ENCODE assay signal across 1 fruit fly cellular context in genomic region chr3R:30195606-30196049, dm6.
A peak's percentile ranks its signal among the peaks of the same experiment; 100 is the strongest.
TF ChIP-seq lines count a peak whose summit lies in the region.

No protein-coding gene starts in this region.

TF ChIP-seq in whole organism, embryonic, 481 proteins besides CTCF, POLR2A, EP300 and RAD21 (continued from another document and continues in another):
- TF ChIP-seq en (GFP tag; optimal IDR thresholded peaks at IDR 0.05; lab: Kevin White, UChicago): no peak
- TF ChIP-seq gcm2 (GFP tag; optimal IDR thresholded peaks at IDR 0.05; lab: Kevin White, UChicago): no peak
- peak; percentile 46; the same call in 1 of the 2 replicates for TF ChIP-seq CG14441 (GFP tag; IDR thresholded peaks at IDR 0.05; lab: Robert Waterston, UW)
- TF ChIP-seq CG17829 (tag; optimal IDR thresholded peaks at IDR 0.05; lab: Kevin White, UChicago): peak; percentile 10
- TF ChIP-seq Hr39 (optimal IDR thresholded peaks at IDR 0.05; lab: Kevin White, UChicago): no peak
- TF ChIP-seq Asciz (GFP tag; optimal IDR thresholded peaks at IDR 0.05; lab: Kevin White, UChicago): no peak
- TF ChIP-seq CG11093 (GFP tag; IDR thresholded peaks at IDR 0.05; lab: Robert Waterston, UW): 0 out of 3 replicates have a peak, but pooled peaks have one; percentile 28
- peak; percentile 43; the same call in 1 of the 3 replicates for TF ChIP-seq ase (GFP tag; IDR thresholded peaks at IDR 0.05; lab: Robert Waterston, UW)
- TF ChIP-seq peb (GFP tag; IDR thresholded peaks at IDR 0.05; lab: Robert Waterston, UW): 0 out of 2 replicates have a peak, but pooled peaks have one; percentile 17
- TF ChIP-seq hb (GFP tag; IDR thresholded peaks at IDR 0.05; lab: Robert Waterston, UW; ENCODE audit: partially characterized antibody): no peak
- no peak for TF ChIP-seq mld (GFP tag; IDR thresholded peaks at IDR 0.05; lab: Robert Waterston, UW; ENCODE audit: partially characterized antibody)
- no peak for TF ChIP-seq bowl (GFP tag; IDR thresholded peaks at IDR 0.05; lab: Robert Waterston, UW)
- no peak for TF ChIP-seq cas (GFP tag; IDR thresholded peaks at IDR 0.05; lab: Robert Waterston, UW)
- no peak for TF ChIP-seq pum (GFP tag; optimal IDR thresholded peaks at IDR 0.05; lab: Kevin White, UChicago)
- TF ChIP-seq al (GFP tag; IDR thresholded peaks at IDR 0.05; lab: Robert Waterston, UW): peak; percentile 69
- TF ChIP-seq CG9437 (GFP tag; optimal IDR thresholded peaks at IDR 0.05; lab: Kevin White, UChicago): no peak
- no peak for TF ChIP-seq gt (GFP tag; IDR thresholded peaks at IDR 0.05; lab: Robert Waterston, UW)
- TF ChIP-seq Doc3 (GFP tag; IDR thresholded peaks at IDR 0.05; lab: Robert Waterston, UW; ENCODE audit: partially characterized antibody): no peak
- TF ChIP-seq CG8924 (tag; optimal IDR thresholded peaks at IDR 0.05; lab: Kevin White, UChicago): no peak
- TF ChIP-seq CG6254 (GFP tag; optimal IDR thresholded peaks at IDR 0.05; lab: Kevin White, UChicago): no peak
- no peak for TF ChIP-seq CG15696 (tag; optimal IDR thresholded peaks at IDR 0.05; lab: Kevin White, UChicago)
- peak; percentile 10 for TF ChIP-seq CG6683 (GFP tag; optimal IDR thresholded peaks at IDR 0.05; lab: Kevin White, UChicago)
- TF ChIP-seq CG15011 (GFP tag; optimal IDR thresholded peaks at IDR 0.05; lab: Kevin White, UChicago): no peak
- no peak for TF ChIP-seq CG17186 (GFP tag; optimal IDR thresholded peaks at IDR 0.05; lab: Kevin White, UChicago)
- 0 out of 2 replicates have a peak, but pooled peaks have one; percentile 27 for TF ChIP-seq toy (GFP tag; IDR thresholded peaks at IDR 0.05; lab: Robert Waterston, UW)
- TF ChIP-seq HLH4C (GFP tag; IDR thresholded peaks at IDR 0.05; lab: Robert Waterston, UW; ENCODE audit: partially characterized antibody): no peak
- TF ChIP-seq CoRest (tag; optimal IDR thresholded peaks at IDR 0.05; lab: Kevin White, UChicago): peak; percentile 32
- 0 out of 2 replicates have a peak, but pooled peaks have one; percentile 16 for TF ChIP-seq CG6272 (GFP tag; IDR thresholded peaks at IDR 0.05; lab: Robert Waterston, UW)
- no peak for TF ChIP-seq CG5953 (GFP tag; IDR thresholded peaks at IDR 0.05; lab: Robert Waterston, UW)
- TF ChIP-seq CG3281 (GFP tag; optimal IDR thresholded peaks at IDR 0.05; lab: Kevin White, UChicago): peak; percentile 57
- peak; percentile 50 for TF ChIP-seq Bteb2 (GFP tag; optimal IDR thresholded peaks at IDR 0.05; lab: Kevin White, UChicago)
- peak; percentile 37 for TF ChIP-seq CG7786 (GFP tag; optimal IDR thresholded peaks at IDR 0.05; lab: Kevin White, UChicago)
- no peak for TF ChIP-seq tll (GFP tag; optimal IDR thresholded peaks at IDR 0.05; lab: Kevin White, UChicago)
- TF ChIP-seq wor (GFP tag; IDR thresholded peaks at IDR 0.05; lab: Robert Waterston, UW): no peak
- peak; percentile 84 for TF ChIP-seq CG15514 (GFP tag; optimal IDR thresholded peaks at IDR 0.05; lab: Kevin White, UChicago)
- peak; percentile 59; the same call in 2 of the 3 replicates for TF ChIP-seq CG34422 (GFP tag; IDR thresholded peaks at IDR 0.05; lab: Robert Waterston, UW)
- TF ChIP-seq Gug (GFP tag; IDR thresholded peaks at IDR 0.05; lab: Robert Waterston, UW): peak; percentile 59; the same call in 2 of the 4 replicates
- no peak for TF ChIP-seq aop (GFP tag; IDR thresholded peaks at IDR 0.05; lab: Robert Waterston, UW)
- peak; percentile 31 for TF ChIP-seq CG34376 (GFP tag; optimal IDR thresholded peaks at IDR 0.05; lab: Kevin White, UChicago)
- no peak for TF ChIP-seq CG1233 (GFP tag; optimal IDR thresholded peaks at IDR 0.05; lab: Kevin White, UChicago)
- TF ChIP-seq Hsf (GFP tag; optimal IDR thresholded peaks at IDR 0.05; lab: Kevin White, UChicago): peak; percentile 46
- TF ChIP-seq B-H1 (GFP tag; IDR thresholded peaks at IDR 0.05; lab: Robert Waterston, UW): peak; percentile 40; the same call in 1 of the 3 replicates
- TF ChIP-seq gro (GFP tag; optimal IDR thresholded peaks at IDR 0.05; lab: Kevin White, UChicago): no peak
- TF ChIP-seq CG6175 (GFP tag; IDR thresholded peaks at IDR 0.05; lab: Robert Waterston, UW): no peak
- TF ChIP-seq GATAe (GFP tag; conservative IDR thresholded peaks at IDR 0.05; lab: Robert Waterston, UW): no peak
- TF ChIP-seq ERR (GFP tag; optimal IDR thresholded peaks at IDR 0.05; lab: Kevin White, UChicago): peak; percentile 11
- peak; percentile 59; the same call in 1 of the 3 replicates for TF ChIP-seq CG11695 (GFP tag; IDR thresholded peaks at IDR 0.05; lab: Robert Waterston, UW)
- no peak for TF ChIP-seq Kr (GFP tag; optimal IDR thresholded peaks at IDR 0.05; lab: Kevin White, UChicago)
- TF ChIP-seq CG9817 (tag; optimal IDR thresholded peaks at IDR 0.05; lab: Kevin White, UChicago): peak; percentile 46
- no peak for TF ChIP-seq nmo (GFP tag; optimal IDR thresholded peaks at IDR 0.05; lab: Kevin White, UChicago)
- TF ChIP-seq CG8359 (GFP tag; optimal IDR thresholded peaks at IDR 0.05; lab: Kevin White, UChicago; ENCODE audit: borderline replicate concordance): no peak
- TF ChIP-seq chif (GFP tag; optimal IDR thresholded peaks at IDR 0.05; lab: Kevin White, UChicago): peak; percentile 9
- TF ChIP-seq CG8281 (tag; optimal IDR thresholded peaks at IDR 0.05; lab: Kevin White, UChicago): no peak
- no peak for TF ChIP-seq CG12299 (tag; optimal IDR thresholded peaks at IDR 0.05; lab: Kevin White, UChicago)
- TF ChIP-seq Atf3 (GFP tag; optimal IDR thresholded peaks at IDR 0.05; lab: Kevin White, UChicago): peak; percentile 6
- TF ChIP-seq CG13424 (tag; optimal IDR thresholded peaks at IDR 0.05; lab: Kevin White, UChicago): peak; percentile 53
- TF ChIP-seq Deaf1 (tag; optimal IDR thresholded peaks at IDR 0.05; lab: Kevin White, UChicago): peak; percentile 60
- peak; percentile 82 for TF ChIP-seq CG32532 (GFP tag; IDR thresholded peaks at IDR 0.05; lab: Robert Waterston, UW)
- no peak for TF ChIP-seq CG8388 (GFP tag; optimal IDR thresholded peaks at IDR 0.05; lab: Kevin White, UChicago)
- TF ChIP-seq bab2 (GFP tag; optimal IDR thresholded peaks at IDR 0.05; lab: Kevin White, UChicago): no peak
- 0 out of 2 replicates have a peak, but pooled peaks have one; percentile 49 for TF ChIP-seq ara (GFP tag; IDR thresholded peaks at IDR 0.05; lab: Robert Waterston, UW)
- TF ChIP-seq dati (GFP tag; IDR thresholded peaks at IDR 0.05; lab: Robert Waterston, UW): no peak
- TF ChIP-seq h (optimal IDR thresholded peaks at IDR 0.05; lab: Kevin White, UChicago): no peak
- no peak for TF ChIP-seq CG11696 (GFP tag; IDR thresholded peaks at IDR 0.05; lab: Robert Waterston, UW)
- TF ChIP-seq CG14667 (GFP tag; IDR thresholded peaks at IDR 0.05; lab: Robert Waterston, UW): 0 out of 2 replicates have a peak, but pooled peaks have one; percentile 20
- peak; percentile 74 for TF ChIP-seq NFAT (GFP tag; IDR thresholded peaks at IDR 0.05; lab: Robert Waterston, UW)
- no peak for TF ChIP-seq pb (GFP tag; optimal IDR thresholded peaks at IDR 0.05; lab: Kevin White, UChicago)
- 0 out of 2 replicates have a peak, but pooled peaks have one; percentile 23 for TF ChIP-seq CG11085 (GFP tag; IDR thresholded peaks at IDR 0.05; lab: Robert Waterston, UW)
- no peak for TF ChIP-seq CG10959 (GFP tag; IDR thresholded peaks at IDR 0.05; lab: Robert Waterston, UW)
- TF ChIP-seq prd (optimal IDR thresholded peaks at IDR 0.05; lab: Kevin White, UChicago): no peak
- peak; percentile 69 for TF ChIP-seq prd (GFP tag; IDR thresholded peaks at IDR 0.05; lab: Robert Waterston, UW)
- TF ChIP-seq Med (GFP tag; lab: Kevin White, UChicago): peak; percentile 86
- TF ChIP-seq vnd (GFP tag; IDR thresholded peaks at IDR 0.05; lab: Robert Waterston, UW; ENCODE audit: partially characterized antibody): no peak
- TF ChIP-seq Atf6 (GFP tag; IDR thresholded peaks at IDR 0.05; lab: Robert Waterston, UW): peak; percentile 15; the same call in 1 of the 2 replicates
- TF ChIP-seq CG12071 (GFP tag; optimal IDR thresholded peaks at IDR 0.05; lab: Kevin White, UChicago): peak; percentile 35
- peak; percentile 41 for TF ChIP-seq ind (GFP tag; optimal IDR thresholded peaks at IDR 0.05; lab: Kevin White, UChicago)
- no peak for TF ChIP-seq sens (GFP tag; lab: Kevin White, UChicago)
- peak; percentile 54; the same call in 1 of the 2 replicates for TF ChIP-seq CG13287 (GFP tag; IDR thresholded peaks at IDR 0.05; lab: Robert Waterston, UW; ENCODE audit: partially characterized antibody)
- TF ChIP-seq CG4617 (GFP tag; optimal IDR thresholded peaks at IDR 0.05; lab: Kevin White, UChicago; ENCODE audit: borderline replicate concordance): no peak
- TF ChIP-seq Xbp1 (GFP tag; optimal IDR thresholded peaks at IDR 0.05; lab: Kevin White, UChicago): peak; percentile 62
- TF ChIP-seq row (GFP tag; IDR thresholded peaks at IDR 0.05; lab: Robert Waterston, UW): peak; percentile 84
- TF ChIP-seq D (optimal IDR thresholded peaks at IDR 0.05; lab: Kevin White, UChicago): no peak
- no peak for TF ChIP-seq D (GFP tag; optimal IDR thresholded peaks at IDR 0.05; lab: Kevin White, UChicago)
- no peak for TF ChIP-seq mam (GFP tag; optimal IDR thresholded peaks at IDR 0.05; lab: Kevin White, UChicago)
- peak; percentile 68 for TF ChIP-seq sob (GFP tag; IDR thresholded peaks at IDR 0.05; lab: Robert Waterston, UW)
- TF ChIP-seq CG3163 (GFP tag; optimal IDR thresholded peaks at IDR 0.05; lab: Kevin White, UChicago): peak; percentile 20
- TF ChIP-seq CG1647 (GFP tag; optimal IDR thresholded peaks at IDR 0.05; lab: Kevin White, UChicago): no peak
- TF ChIP-seq CG10979 (tag; optimal IDR thresholded peaks at IDR 0.05; lab: Kevin White, UChicago): no peak
- no peak for TF ChIP-seq CG1602 (GFP tag; optimal IDR thresholded peaks at IDR 0.05; lab: Kevin White, UChicago)
- TF ChIP-seq wdn (GFP tag; IDR thresholded peaks at IDR 0.05; lab: Robert Waterston, UW): peak; percentile 37; the same call in 1 of the 2 replicates
- TF ChIP-seq HmgZ (tag; optimal IDR thresholded peaks at IDR 0.05; lab: Kevin White, UChicago): peak; percentile 78
- TF ChIP-seq sqz (GFP tag; optimal IDR thresholded peaks at IDR 0.05; lab: Kevin White, UChicago): no peak
- peak; percentile 33 for TF ChIP-seq eyg (GFP tag; optimal IDR thresholded peaks at IDR 0.05; lab: Kevin White, UChicago)
- peak; percentile 47 for TF ChIP-seq Antp (GFP tag; optimal IDR thresholded peaks at IDR 0.05; lab: Kevin White, UChicago)
- TF ChIP-seq CG3726 (GFP tag; IDR thresholded peaks at IDR 0.05; lab: Robert Waterston, UW): no peak
- TF ChIP-seq CG33213 (GFP tag; optimal IDR thresholded peaks at IDR 0.05; lab: Kevin White, UChicago): peak; percentile 6
- TF ChIP-seq gce (GFP tag; IDR thresholded peaks at IDR 0.05; lab: Robert Waterston, UW): 0 out of 3 replicates have a peak, but pooled peaks have one; percentile 46
- no peak for TF ChIP-seq BEAF-32 (GFP tag; optimal IDR thresholded peaks at IDR 0.05; lab: Kevin White, UChicago)
- TF ChIP-seq Dp (GFP tag; optimal IDR thresholded peaks at IDR 0.05; lab: Kevin White, UChicago): peak; percentile 3
- no peak for TF ChIP-seq Dfd (GFP tag; optimal IDR thresholded peaks at IDR 0.05; lab: Kevin White, UChicago)
- TF ChIP-seq YL-1 (GFP tag; optimal IDR thresholded peaks at IDR 0.05; lab: Kevin White, UChicago): peak; percentile 48
- no peak for TF ChIP-seq CG9797 (GFP tag; optimal IDR thresholded peaks at IDR 0.05; lab: Kevin White, UChicago)
- no peak for TF ChIP-seq ro (GFP tag; IDR thresholded peaks at IDR 0.05; lab: Robert Waterston, UW)
- TF ChIP-seq CG31224 (GFP tag; IDR thresholded peaks at IDR 0.05; lab: Robert Waterston, UW): peak; percentile 47; the same call in 1 of the 2 replicates
- TF ChIP-seq Mrtf (GFP tag; IDR thresholded peaks at IDR 0.05; lab: Robert Waterston, UW): 0 out of 3 replicates have a peak, but pooled peaks have one; percentile 58
- peak; percentile 31 for TF ChIP-seq ems (GFP tag; optimal IDR thresholded peaks at IDR 0.05; lab: Kevin White, UChicago)
- TF ChIP-seq CG17568 (GFP tag; optimal IDR thresholded peaks at IDR 0.05; lab: Kevin White, UChicago): no peak
- no peak for TF ChIP-seq lbe (GFP tag; optimal IDR thresholded peaks at IDR 0.05; lab: Kevin White, UChicago)
- TF ChIP-seq CG32772 (GFP tag; IDR thresholded peaks at IDR 0.05; lab: Robert Waterston, UW): 0 out of 2 replicates have a peak, but pooled peaks have one; percentile 20
- TF ChIP-seq fru (optimal IDR thresholded peaks at IDR 0.05; lab: Kevin White, UChicago): no peak
- TF ChIP-seq fd102C (GFP tag; optimal IDR thresholded peaks at IDR 0.05; lab: Kevin White, UChicago): no peak
- 0 out of 2 replicates have a peak, but pooled peaks have one; percentile 10 for TF ChIP-seq ato (GFP tag; IDR thresholded peaks at IDR 0.05; lab: Robert Waterston, UW; ENCODE audit: partially characterized antibody)
- TF ChIP-seq Lpt (GFP tag; optimal IDR thresholded peaks at IDR 0.05; lab: Kevin White, UChicago): no peak
- TF ChIP-seq CG3995 (GFP tag; optimal IDR thresholded peaks at IDR 0.05; lab: Kevin White, UChicago): no peak
- no peak for TF ChIP-seq Dad (GFP tag; optimal IDR thresholded peaks at IDR 0.05; lab: Kevin White, UChicago)
- TF ChIP-seq Atf-2 (GFP tag; optimal IDR thresholded peaks at IDR 0.05; lab: Kevin White, UChicago): no peak
- no peak; the same call in 1 of the 2 replicates for TF ChIP-seq Doc2 (GFP tag; IDR thresholded peaks at IDR 0.05; lab: Robert Waterston, UW)
- peak; percentile 72 for TF ChIP-seq lmd (GFP tag; IDR thresholded peaks at IDR 0.05; lab: Robert Waterston, UW)
- 0 out of 2 replicates have a peak, but pooled peaks have one; percentile 16 for TF ChIP-seq Rx (GFP tag; IDR thresholded peaks at IDR 0.05; lab: Robert Waterston, UW)
- peak; percentile 14 for TF ChIP-seq ATbp (GFP tag; optimal IDR thresholded peaks at IDR 0.05; lab: Kevin White, UChicago)
- no peak for TF ChIP-seq gsb (GFP tag; IDR thresholded peaks at IDR 0.05; lab: Robert Waterston, UW)
- no peak for TF ChIP-seq HLHmδ (GFP tag; optimal IDR thresholded peaks at IDR 0.05; lab: Kevin White, UChicago)
- TF ChIP-seq CG1529 (GFP tag; optimal IDR thresholded peaks at IDR 0.05; lab: Kevin White, UChicago): no peak
- no peak for TF ChIP-seq CG4404 (GFP tag; IDR thresholded peaks at IDR 0.05; lab: Robert Waterston, UW)
- TF ChIP-seq Dip2 (GFP tag; IDR thresholded peaks at IDR 0.05; lab: Robert Waterston, UW): no peak
- TF ChIP-seq CG12236 (GFP tag; optimal IDR thresholded peaks at IDR 0.05; lab: Kevin White, UChicago): no peak
- TF ChIP-seq MTF-1 (GFP tag; optimal IDR thresholded peaks at IDR 0.05; lab: Kevin White, UChicago; ENCODE audit: borderline replicate concordance): no peak
- no peak for TF ChIP-seq p53 (GFP tag; optimal IDR thresholded peaks at IDR 0.05; lab: Kevin White, UChicago)
- TF ChIP-seq stc (GFP tag; IDR thresholded peaks at IDR 0.05; lab: Robert Waterston, UW): peak; percentile 39
- no peak for TF ChIP-seq ash1 (GFP tag; optimal IDR thresholded peaks at IDR 0.05; lab: Kevin White, UChicago)
- TF ChIP-seq CG1024 (GFP tag; IDR thresholded peaks at IDR 0.05; lab: Robert Waterston, UW): no peak
